Fruit fly (Drosophila melanogaster) S2 (cell line): ENCODE measurements around the gene CG14618.

Experiments
- CG8478 ChIP-seq: fragments of >200 bp; optimal IDR thresholded peaks from 2 replicates; lab custom pipeline; 2018
- CTCF ChIP-seq, 2 experiments: fragments of >200 bp; optimal IDR thresholded peaks; 2 replicates each; lab custom pipeline; 2018

- TF ChIP-seq CTCF (optimal IDR thresholded peaks at IDR 0.05; lab: Kevin White, UChicago) (no peak), CG8478 (lab: Kevin White, UChicago) (no peak)
Measured at dm6 chrX:22473520-22473919, at the start of gene CG14618.
